Worm (Caenorhabditis elegans): ENCODE measurements around the gene nuo-1.
A peak's percentile ranks its signal among the peaks of the same experiment; 100 is the strongest.

DNA sequence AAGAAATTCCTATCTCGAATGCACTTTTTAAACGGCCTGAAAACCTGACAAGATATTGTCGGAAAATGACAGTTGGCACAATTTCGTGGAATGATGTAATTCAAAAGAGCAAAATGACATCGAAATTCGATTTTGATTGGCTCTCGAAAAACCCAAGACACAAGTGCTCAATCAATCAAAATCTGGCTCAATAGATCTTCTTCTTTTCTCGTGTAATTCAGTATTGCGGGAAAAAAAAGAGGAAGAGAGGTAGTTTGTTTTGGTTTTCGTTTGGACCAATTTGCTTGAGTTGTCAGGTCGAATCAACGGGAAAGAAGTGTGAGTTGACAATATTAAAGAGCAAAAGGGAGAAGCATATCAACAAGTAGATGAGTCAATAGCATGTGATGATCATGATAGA lies 38.1 kb downstream of the nuo-1 start:
- TF ChIP-seq lin-39 (tag; optimal IDR thresholded peaks at IDR 0.05) (no peak), zag-1 (tag; optimal IDR thresholded peaks at IDR 0.05) (no peak), lin-11 (tag; optimal IDR thresholded peaks at IDR 0.05) (no peak), snpc-4 (tag; optimal IDR thresholded peaks at IDR 0.05) (no peak), ztf-11 (tag; optimal IDR thresholded peaks at IDR 0.05) (no peak), egl-27 (tag; optimal IDR thresholded peaks at IDR 0.05) (no peak), ama-1 (optimal IDR thresholded peaks at IDR 0.05) (no peak), blmp-1 (tag; optimal IDR thresholded peaks at IDR 0.05; ENCODE audit: insufficient read depth) (no peak), nhr-21 (tag; optimal IDR thresholded peaks at IDR 0.05) (no peak), nhr-77 (tag; optimal IDR thresholded peaks at IDR 0.05) (no peak), lsy-2 (tag; optimal IDR thresholded peaks at IDR 0.05) (peak in 1 of 2 experiments; percentile 39), sem-4 (tag; optimal IDR thresholded peaks at IDR 0.05) (no peak), mdl-1 (tag; optimal IDR thresholded peaks at IDR 0.05) (no peak)
